Fruit fly (Drosophila melanogaster): ENCODE measurements around the gene up.
A peak's percentile ranks its signal among the peaks of the same experiment; 100 is the strongest.

Gene up

dm6 chrX:13626579-13626894 is 24.2 kb upstream of the up start (continued):
- TF ChIP-seq CG16815 (GFP tag; optimal IDR thresholded peaks at IDR 0.05) (peak; percentile 63), CG11723 (GFP tag; optimal IDR thresholded peaks at IDR 0.05) (peak; percentile 6), CG3838 (GFP tag; optimal IDR thresholded peaks at IDR 0.05) (peak; percentile 12), ttk (GFP tag; IDR thresholded peaks at IDR 0.05) (peak; percentile 45; the same call in 1 of the 2 replicates), Meics (GFP tag; optimal IDR thresholded peaks at IDR 0.05) (peak; percentile 83), bsh (GFP tag; optimal IDR thresholded peaks at IDR 0.05) (peak in 1 of 2 experiments; percentile 71), Hmr (GFP tag; optimal IDR thresholded peaks at IDR 0.05) (peak; percentile 84), CG10543 (GFP tag; optimal IDR thresholded peaks at IDR 0.05) (peak; percentile 83), CG6689 (GFP tag; IDR thresholded peaks at IDR 0.05) (peak; percentile 77), caup (GFP tag; optimal IDR thresholded peaks at IDR 0.05; ENCODE audit: severe bottlenecking) (peak; percentile 72), Nf-YA (GFP tag; IDR thresholded peaks at IDR 0.05) (peak; percentile 37; the same call in 1 of the 2 replicates), lab (GFP tag; optimal IDR thresholded peaks at IDR 0.05) (peak; percentile 88), CG13424 (tag; optimal IDR thresholded peaks at IDR 0.05) (peak; percentile 81), kah (GFP tag; optimal IDR thresholded peaks at IDR 0.05) (no peak), Atf-2 (GFP tag; optimal IDR thresholded peaks at IDR 0.05) (peak; percentile 69), Dbx (GFP tag; IDR thresholded peaks at IDR 0.05) (peak; percentile 65; the same call in 2 of the 3 replicates), Dref (GFP tag; IDR thresholded peaks at IDR 0.05) (no peak), Dp (GFP tag; optimal IDR thresholded peaks at IDR 0.05) (no peak), slbo (GFP tag; IDR thresholded peaks at IDR 0.05) (peak; percentile 89), CG13894 (tag; optimal IDR thresholded peaks at IDR 0.05) (peak; percentile 49), Bdp1 (GFP tag; optimal IDR thresholded peaks at IDR 0.05) (peak; percentile 54), Ravus (GFP tag; IDR thresholded peaks at IDR 0.05) (no peak), slp2 (GFP tag; optimal IDR thresholded peaks at IDR 0.05) (peak; percentile 70), CG4617 (GFP tag; optimal IDR thresholded peaks at IDR 0.05; ENCODE audit: borderline replicate concordance) (peak; percentile 15), so (GFP tag; IDR thresholded peaks at IDR 0.05) (peak; percentile 83), CG10654 (GFP tag; optimal IDR thresholded peaks at IDR 0.05) (peak; percentile 58), YL-1 (GFP tag; optimal IDR thresholded peaks at IDR 0.05) (peak; percentile 20), CG12744 (GFP tag; optimal IDR thresholded peaks at IDR 0.05) (peak; percentile 57), gfzf (GFP tag; optimal IDR thresholded peaks at IDR 0.05) (no peak), Neu2 (GFP tag; optimal IDR thresholded peaks at IDR 0.05; ENCODE audit: borderline replicate concordance) (no peak), GATAe (GFP tag; conservative IDR thresholded peaks at IDR 0.05) (peak; percentile 44; the same call in 1 of the 2 replicates), bigmax (GFP tag; optimal IDR thresholded peaks at IDR 0.05) (no peak), ranshi (GFP tag; IDR thresholded peaks at IDR 0.05) (peak; percentile 43; the same call in 1 of the 2 replicates), CG2678 (tag; optimal IDR thresholded peaks at IDR 0.05) (peak; percentile 86), Blimp-1 (GFP tag; optimal IDR thresholded peaks at IDR 0.05) (peak; percentile 70), CG15479 (GFP tag; optimal IDR thresholded peaks at IDR 0.05) (no peak), CG15696 (tag; optimal IDR thresholded peaks at IDR 0.05) (peak; percentile 29), dmrt99B (tag; optimal IDR thresholded peaks at IDR 0.05) (peak; percentile 81), aop (GFP tag; IDR thresholded peaks at IDR 0.05) (no peak), fd64A (GFP tag; optimal IDR thresholded peaks at IDR 0.05) (no peak), CG3995 (GFP tag; optimal IDR thresholded peaks at IDR 0.05) (peak; percentile 14), CG12942 (GFP tag; optimal IDR thresholded peaks at IDR 0.05) (peak; percentile 70), CG1792 (GFP tag; optimal IDR thresholded peaks at IDR 0.05) (peak; percentile 72), CG10274 (GFP tag; optimal IDR thresholded peaks at IDR 0.05) (peak; percentile 27), CG15601 (tag; optimal IDR thresholded peaks at IDR 0.05) (peak; percentile 4), gt (GFP tag; IDR thresholded peaks at IDR 0.05) (no peak), CG7987 (GFP tag; optimal IDR thresholded peaks at IDR 0.05) (peak; percentile 72), Max (GFP tag; optimal IDR thresholded peaks at IDR 0.05) (peak; percentile 57), CG3847 (GFP tag; IDR thresholded peaks at IDR 0.05) (peak; percentile 80), Lpt (GFP tag; optimal IDR thresholded peaks at IDR 0.05) (no peak)
